Worm (Caenorhabditis elegans) whole organism, L2 larva: Measurements from ENCODE around the gene col-38.

ENCODE experiments used
- aly-2 ChIP-seq: fragments of 150-350 bp; optimal IDR thresholded peaks from 2 replicates; lab custom pipeline; 2014; ENCODE audit warnings: missing biosample characterization, missing genetic modification characterization
- ama-1 ChIP-seq: fragments of 150-350 bp; optimal IDR thresholded peaks from 2 replicates; lab custom pipeline; 2018; ENCODE audit warnings: inconsistent platforms
- dmd-4 ChIP-seq: sonication (generic microtip); optimal IDR thresholded peaks from 2 replicates; lab custom pipeline; 2017; ENCODE audit warnings: missing biosample characterization, missing genetic modification characterization
- lin-13 ChIP-seq: fragments of 150-350 bp; optimal IDR thresholded peaks from 2 replicates; lab custom pipeline; 2014; ENCODE audit warnings: missing biosample characterization, missing genetic modification reagents, missing genetic modification characterization
- lin-39 ChIP-seq: fragments of 150-350 bp; optimal IDR thresholded peaks from 2 replicates; lab custom pipeline; 2014; ENCODE audit warnings: missing biosample characterization, missing genetic modification reagents, missing genetic modification characterization
- nhr-10 ChIP-seq: sonication (generic microtip); optimal IDR thresholded peaks from 2 replicates; lab custom pipeline; 2017; ENCODE audit warnings: missing biosample characterization, missing genetic modification characterization
- nhr-11 ChIP-seq: fragments of 150-350 bp; optimal IDR thresholded peaks from 2 replicates; lab custom pipeline; 2014; ENCODE audit warnings: missing biosample characterization, missing genetic modification characterization
- sma-3 ChIP-seq: sonication (generic microtip); optimal IDR thresholded peaks from 2 replicates; lab custom pipeline; 2016; ENCODE audit warnings: missing genetic modification reagents, missing genetic modification characterization, missing compliant biosample characterization
- unc-39 ChIP-seq: fragments of 150-350 bp; optimal IDR thresholded peaks from 2 replicates; lab custom pipeline; 2014; ENCODE audit warnings: missing biosample characterization, missing genetic modification characterization

ce11 chrII:8617516-8617915, 48.6 kb upstream of the col-38 start, which contains the start of gene chhy-1:
- no peak for TF ChIP-seq dmd-4 (tag; lab: Kevin White, UChicago)
- TF ChIP-seq lin-13 = no peak
- TF ChIP-seq aly-2 = no peak
- no peak for TF ChIP-seq nhr-11 (tag; lab: Kevin White, UChicago)
- TF ChIP-seq unc-39 (tag; lab: Kevin White, UChicago) = no peak
- no peak for TF ChIP-seq lin-39
- no peak for TF ChIP-seq ama-1 (lab: Kevin White, UChicago)
- TF ChIP-seq nhr-10 (tag; lab: Kevin White, UChicago) = no peak
- no peak for TF ChIP-seq sma-3 (GFP tag; lab: Kevin White, UChicago)
